Worm (Caenorhabditis elegans) whole organism, young adult: Measurements from ENCODE around the gene C01G10.17.
"Not testable (repeated sequence)": the region's sequence is repeated elsewhere in the genome, so short reads cannot be mapped to it uniquely, and the experiment has no call there.

Experiments used
- C06A6.2 ChIP-seq: fragments of 200-800 bp; sonication (Bioruptor generic); conservative IDR thresholded peaks from 2 replicates; pipeline ENCODE4 v1.3.6; 2022; ENCODE audit warnings: missing genetic modification characterization, missing compliant biosample characterization
- F22D6.2 ChIP-seq: sonication (generic microtip); optimal IDR thresholded peaks from 2 replicates; lab custom pipeline; 2016; ENCODE audit warnings: mild to moderate bottlenecking, missing genetic modification characterization, missing compliant biosample characterization
- dox-1 ChIP-seq: fragments of 200-800 bp; sonication (Bioruptor generic); IDR thresholded peaks from 2 replicates; pipeline ENCODE4 v1.3.6; 2022; ENCODE audit warnings: missing genetic modification reagents, missing genetic modification characterization, missing compliant biosample characterization
- hlh-26 ChIP-seq: fragments of 200-800 bp; sonication (Bioruptor generic); conservative IDR thresholded peaks from 2 replicates; pipeline ENCODE4 v1.3.6; 2022; ENCODE audit warnings: missing genetic modification reagents, missing genetic modification characterization, missing compliant biosample characterization
- nhr-90 ChIP-seq: sonication (generic microtip); optimal IDR thresholded peaks from 2 replicates; lab custom pipeline; 2016; ENCODE audit warnings: missing genotype, mild to moderate bottlenecking, missing genetic modification characterization, missing compliant biosample characterization
- pha-4 ChIP-seq: fragments of 150-350 bp; sonication (generic microtip); optimal IDR thresholded peaks from 2 replicates; lab custom pipeline; 2014; ENCODE audit warnings: missing biosample characterization, missing genetic modification reagents, missing genetic modification characterization
- snpc-4 ChIP-seq, 5 experiments: fragments of 150-350 bp in 1 of 5; sonication (generic microtip) in 4 of 5; optimal IDR thresholded peaks; 2 replicates each; lab custom pipeline; 2014 to 2018; ENCODE audit warnings: missing genetic modification characterization in 5 of 5, missing biosample characterization in 3 of 5, antibody characterized with exemption in 2 of 5, mild to moderate bottlenecking in 2 of 5, missing compliant biosample characterization in 2 of 5, missing genotype in 2 of 5, moderate library complexity in 2 of 5, missing genetic modification reagents in 1 of 5

DNA sequence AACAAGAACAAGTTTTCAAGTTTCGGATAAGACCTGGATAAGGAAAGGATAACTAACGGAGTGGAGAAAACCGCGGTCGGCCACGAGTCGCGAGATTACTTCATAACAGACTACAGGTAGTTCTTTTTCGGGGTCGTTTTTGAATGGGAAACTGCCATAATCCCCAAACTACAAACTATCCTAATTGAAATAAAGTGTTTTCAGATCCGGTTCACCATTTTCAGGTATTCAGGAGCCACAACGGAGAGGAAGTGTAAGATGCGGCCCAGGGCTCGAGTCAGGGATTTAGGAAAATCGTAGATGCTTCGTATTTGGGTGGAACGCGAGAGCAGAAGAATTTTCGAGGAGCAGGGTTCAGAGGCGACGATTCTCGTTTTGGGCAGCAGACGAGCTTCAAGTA, 25.4 kb downstream of the C01G10.17 start, which contains the start of gene T01G5.8:
- TF ChIP-seq C06A6.2 (GFP tag; lab: Robert Waterston, UW); hlh-26; snpc-4 (GFP tag; optimal IDR thresholded peaks at IDR 0.05; lab: Kevin White, UChicago); snpc-4 (tag; optimal IDR thresholded peaks at IDR 0.05; lab: Kevin White, UChicago); F22D6.2 (tag; lab: Kevin White, UChicago); nhr-90 (tag; lab: Kevin White, UChicago); dox-1 (GFP tag; lab: Robert Waterston, UW); pha-4 (tag; lab: Kevin White, UChicago): not testable (repeated sequence)
